Fruit fly (Drosophila melanogaster) whole organism, embryonic: ENCODE measurements around the gene CG17118.

ENCODE experiments used
- Adf1 ChIP-seq: fragments of 200-800 bp; sonication (Bioruptor generic); IDR thresholded peaks from 2 replicates; pipeline ENCODE4 v1.3.6; 2022; ENCODE audit warnings: missing biosample characterization, missing genetic modification characterization
- Aef1 ChIP-seq: fragments of 200-800 bp; sonication (Bioruptor generic); IDR thresholded peaks from 3 replicates; pipeline ENCODE4 v1.3.6; 2022; ENCODE audit warnings: missing biosample characterization, missing genetic modification characterization
- Bdp1 ChIP-seq: fragments of 200-800 bp; sonication (Bioruptor generic); optimal IDR thresholded peaks from 3 replicates; lab custom pipeline; 2016; ENCODE audit warnings: missing biosample characterization, missing genetic modification characterization
- CG10274 ChIP-seq: fragments of 200-800 bp; sonication (Bioruptor generic); optimal IDR thresholded peaks from 3 replicates; lab custom pipeline; 2017; ENCODE audit warnings: missing biosample characterization, mild to moderate bottlenecking, missing genetic modification characterization
- CG1529 ChIP-seq: fragments of 200-800 bp; sonication (Bioruptor generic); optimal IDR thresholded peaks from 3 replicates; lab custom pipeline; 2018; ENCODE audit warnings: missing biosample characterization, missing genetic modification characterization
- CG15514 ChIP-seq: fragments of 200-800 bp; sonication (Bioruptor generic); optimal IDR thresholded peaks from 3 replicates; lab custom pipeline; 2017; ENCODE audit warnings: missing biosample characterization, missing genetic modification characterization, mild to moderate bottlenecking, moderate library complexity, missing genetic modification reagents
- CG15696 ChIP-seq: fragments of 200-800 bp; sonication (Bioruptor generic); optimal IDR thresholded peaks from 2 replicates; lab custom pipeline; 2019; ENCODE audit warnings: missing biosample characterization, mild to moderate bottlenecking, missing genetic modification characterization, moderate library complexity
- CG16813 ChIP-seq: fragments of 200-800 bp; sonication (Bioruptor generic); IDR thresholded peaks from 3 replicates; pipeline ENCODE4 v1.3.6; 2022; ENCODE audit warnings: missing biosample characterization, missing genetic modification characterization; ENCODE audit not compliant: partially characterized antibody
- CG18476 ChIP-seq: fragments of 200-800 bp; sonication (Bioruptor generic); optimal IDR thresholded peaks from 2 replicates; lab custom pipeline; 2016; ENCODE audit warnings: missing biosample characterization, mild to moderate bottlenecking, missing genetic modification characterization
- CG2120 ChIP-seq: fragments of 200-800 bp; sonication (Bioruptor generic); optimal IDR thresholded peaks from 3 replicates; lab custom pipeline; 2016; ENCODE audit warnings: missing biosample characterization, missing genetic modification characterization
- CG30020 ChIP-seq: fragments of 200-800 bp; optimal IDR thresholded peaks from 2 replicates; lab custom pipeline; 2019; ENCODE audit warnings: missing biosample characterization, mild to moderate bottlenecking, missing genetic modification characterization, moderate library complexity
- CG4854 ChIP-seq: fragments of 200-800 bp; sonication (Bioruptor generic); optimal IDR thresholded peaks from 2 replicates; lab custom pipeline; 2016; ENCODE audit warnings: missing biosample characterization, missing genetic modification characterization, inconsistent platforms
- CG6272 ChIP-seq: fragments of 200-800 bp; sonication (Bioruptor generic); IDR thresholded peaks from 2 replicates; pipeline ENCODE4 v1.3.6; 2022; ENCODE audit warnings: missing biosample characterization, missing genetic modification characterization
- CG6813 ChIP-seq: fragments of 200-800 bp; sonication (Bioruptor generic); optimal IDR thresholded peaks from 2 replicates; lab custom pipeline; 2017; ENCODE audit warnings: missing biosample characterization, missing genetic modification characterization, mild to moderate bottlenecking, moderate library complexity, missing genetic modification reagents
- CG8281 ChIP-seq: fragments of 200-800 bp; sonication (Bioruptor generic); optimal IDR thresholded peaks from 2 replicates; lab custom pipeline; 2018; ENCODE audit warnings: missing biosample characterization, mild to moderate bottlenecking, missing genetic modification characterization, moderate library complexity
- CG9215 ChIP-seq: fragments of 200-800 bp; sonication (Bioruptor generic); IDR thresholded peaks from 2 replicates; pipeline ENCODE4 v1.3.6; 2022; ENCODE audit warnings: missing biosample characterization, missing genetic modification characterization
- CG9932 ChIP-seq: fragments of 200-800 bp; sonication (Bioruptor generic); IDR thresholded peaks from 2 replicates; pipeline ENCODE4 v1.3.6; 2022; ENCODE audit warnings: missing biosample characterization, missing genetic modification characterization
- CHES-1-like ChIP-seq: fragments of 200-800 bp; sonication (Bioruptor generic); optimal IDR thresholded peaks from 2 replicates; lab custom pipeline; 2016; ENCODE audit warnings: missing biosample characterization, missing genetic modification characterization
- Camta ChIP-seq: fragments of 200-800 bp; sonication (Bioruptor generic); optimal IDR thresholded peaks from 2 replicates; lab custom pipeline; 2016; ENCODE audit warnings: missing biosample characterization, missing genetic modification characterization
- CrebB ChIP-seq: fragments of 200-800 bp; sonication (Bioruptor generic); optimal IDR thresholded peaks from 3 replicates; lab custom pipeline; 2018; ENCODE audit warnings: missing biosample characterization, mild to moderate bottlenecking, missing genetic modification characterization
- Dp ChIP-seq: fragments of 200-800 bp; sonication (Bioruptor generic); optimal IDR thresholded peaks from 2 replicates; lab custom pipeline; 2018; ENCODE audit warnings: missing biosample characterization, mild to moderate bottlenecking, missing genetic modification characterization, moderate library complexity
- Drgx ChIP-seq: fragments of 200-800 bp; sonication (Bioruptor generic); IDR thresholded peaks from 2 replicates; pipeline ENCODE4 v1.3.6; 2022; ENCODE audit warnings: missing biosample characterization, missing genetic modification characterization
- ERR ChIP-seq: fragments of 200-800 bp; sonication (Bioruptor generic); optimal IDR thresholded peaks from 2 replicates; lab custom pipeline; 2016; ENCODE audit warnings: missing biosample characterization, missing genetic modification characterization
- Ets97D ChIP-seq: fragments of 200-800 bp; sonication (Bioruptor generic); optimal IDR thresholded peaks from 3 replicates; lab custom pipeline; 2016; ENCODE audit warnings: missing biosample characterization, missing genetic modification characterization
- HmgD ChIP-seq: fragments of 200-800 bp; sonication (Bioruptor generic); optimal IDR thresholded peaks from 3 replicates; lab custom pipeline; 2016; ENCODE audit warnings: missing biosample characterization, missing genetic modification characterization
- NC2β ChIP-seq: fragments of 200-800 bp; sonication (Bioruptor generic); optimal IDR thresholded peaks from 2 replicates; lab custom pipeline; 2016; ENCODE audit warnings: missing biosample characterization, missing genetic modification characterization
- Ptx1 ChIP-seq: fragments of 200-800 bp; sonication (Bioruptor generic); IDR thresholded peaks from 2 replicates; pipeline ENCODE4 v1.3.6; 2022; ENCODE audit warnings: missing biosample characterization, missing genetic modification characterization
- TFAM ChIP-seq: fragments of 200-800 bp; sonication (Bioruptor generic); optimal IDR thresholded peaks from 2 replicates; lab custom pipeline; 2017; ENCODE audit warnings: missing biosample characterization, missing genetic modification characterization, inconsistent platforms
- ab ChIP-seq: fragments of 200-800 bp; sonication (Bioruptor generic); optimal IDR thresholded peaks from 2 replicates; lab custom pipeline; 2016; ENCODE audit warnings: missing biosample characterization, missing genetic modification characterization
- bigmax ChIP-seq: fragments of 200-800 bp; sonication (Bioruptor generic); optimal IDR thresholded peaks from 2 replicates; lab custom pipeline; 2018; ENCODE audit warnings: missing biosample characterization, mild to moderate bottlenecking, missing genetic modification characterization
- br ChIP-seq: fragments of >200 bp; optimal IDR thresholded peaks from 2 replicates; lab custom pipeline; 2017
- cg ChIP-seq: fragments of 200-800 bp; sonication (Bioruptor generic); optimal IDR thresholded peaks from 3 replicates; lab custom pipeline; 2019; ENCODE audit warnings: missing biosample characterization, mild to moderate bottlenecking, missing genetic modification characterization, moderate library complexity
- chm ChIP-seq: fragments of 200-800 bp; sonication (Bioruptor generic); IDR thresholded peaks from 2 replicates; pipeline ENCODE4 v1.3.6; 2022; ENCODE audit warnings: missing biosample characterization, missing genetic modification characterization
- crc ChIP-seq: fragments of 200-800 bp; sonication (Bioruptor generic); optimal IDR thresholded peaks from 2 replicates; lab custom pipeline; 2016; ENCODE audit warnings: missing biosample characterization, missing genetic modification characterization
- dimm ChIP-seq: fragments of 200-800 bp; sonication (Bioruptor generic); IDR thresholded peaks from 2 replicates; pipeline ENCODE4 v1.3.6; 2022; ENCODE audit warnings: missing biosample characterization, missing genetic modification characterization
- disco-r ChIP-seq: fragments of 200-800 bp; sonication (Bioruptor generic); optimal IDR thresholded peaks from 2 replicates; lab custom pipeline; 2016; ENCODE audit warnings: missing biosample characterization, missing genetic modification characterization
- esg ChIP-seq: fragments of 200-800 bp; sonication (Bioruptor generic); conservative IDR thresholded peaks from 2 replicates; pipeline ENCODE4 v1.3.6; 2022; ENCODE audit warnings: missing biosample characterization, missing genetic modification characterization
- fu2 ChIP-seq: fragments of 200-800 bp; sonication (Bioruptor generic); optimal IDR thresholded peaks from 2 replicates; lab custom pipeline; 2016; ENCODE audit warnings: missing biosample characterization, missing genetic modification characterization
- grn ChIP-seq: fragments of 200-800 bp; sonication (Bioruptor generic); optimal IDR thresholded peaks from 3 replicates; lab custom pipeline; 2017; ENCODE audit warnings: missing biosample characterization, missing genetic modification characterization
- gsb-n ChIP-seq: fragments of 200-800 bp; sonication (Bioruptor generic); optimal IDR thresholded peaks from 3 replicates; lab custom pipeline; 2018; ENCODE audit warnings: missing biosample characterization, mild to moderate bottlenecking, missing genetic modification characterization
- hth ChIP-seq: fragments of >200 bp; optimal IDR thresholded peaks from 2 replicates; lab custom pipeline; 2017; ENCODE audit warnings: inconsistent platforms
- jigr1 ChIP-seq: fragments of 200-800 bp; sonication (Bioruptor generic); IDR thresholded peaks from 3 replicates; pipeline ENCODE4 v1.3.6; 2022; ENCODE audit warnings: missing biosample characterization, missing genetic modification characterization
- kay ChIP-seq: fragments of 200-800 bp; sonication (Bioruptor generic); optimal IDR thresholded peaks from 2 replicates; lab custom pipeline; 2016; ENCODE audit warnings: missing biosample characterization, missing genetic modification characterization
- pan ChIP-seq, 4 experiments: fragments of >200 bp in 3 of 4; fragments of 200-800 bp in 1 of 4; sonication (Bioruptor generic) in 1 of 4; optimal IDR thresholded peaks in 3 of 4; IDR thresholded peaks in 1 of 4; 2 replicates each; pipeline versions ENCODE4 v1.3.6 to Lab custom; 2017 to 2022; ENCODE audit warnings: missing biosample characterization in 2 of 4, missing genetic modification characterization in 2 of 4, mixed read lengths in 1 of 4
- peb ChIP-seq: fragments of 200-800 bp; sonication (Bioruptor generic); IDR thresholded peaks from 2 replicates; pipeline ENCODE4 v1.3.6; 2022; ENCODE audit warnings: missing biosample characterization, missing genetic modification characterization
- rib ChIP-seq: fragments of 200-800 bp; sonication (Bioruptor generic); IDR thresholded peaks from 2 replicates; pipeline ENCODE4 v1.3.6; 2022; ENCODE audit warnings: missing biosample characterization, missing genetic modification characterization
- so ChIP-seq: fragments of 200-800 bp; sonication (Bioruptor generic); IDR thresholded peaks from 3 replicates; pipeline ENCODE4 v1.3.6; 2022; ENCODE audit warnings: missing biosample characterization, missing genetic modification characterization
- tll ChIP-seq, 2 experiments: fragments of 200-800 bp in 1 of 2; fragments of >200 bp in 1 of 2; sonication (Bioruptor generic) in 1 of 2; optimal IDR thresholded peaks; 2 replicates each; lab custom pipeline; 2017 to 2019; ENCODE audit warnings: missing biosample characterization in 2 of 2, missing genetic modification characterization in 2 of 2, mild to moderate bottlenecking in 1 of 2, moderate library complexity in 1 of 2
- trh ChIP-seq: fragments of 200-800 bp; sonication (Bioruptor generic); optimal IDR thresholded peaks from 2 replicates; lab custom pipeline; 2016; ENCODE audit warnings: missing biosample characterization, missing genetic modification characterization
- unc-4 ChIP-seq: fragments of 200-800 bp; sonication (Bioruptor generic); IDR thresholded peaks from 2 replicates; pipeline ENCODE4 v1.3.6; 2022; ENCODE audit warnings: missing biosample characterization, missing genetic modification characterization; ENCODE audit not compliant: partially characterized antibody
- unpg ChIP-seq: fragments of 200-800 bp; sonication (Bioruptor generic); optimal IDR thresholded peaks from 3 replicates; lab custom pipeline; 2018; ENCODE audit warnings: missing biosample characterization, mild to moderate bottlenecking, missing genetic modification characterization, moderate library complexity
- vfl ChIP-seq: fragments of 200-800 bp; sonication (Bioruptor generic); optimal IDR thresholded peaks from 2 replicates; lab custom pipeline; 2016; ENCODE audit warnings: missing biosample characterization, missing genetic modification characterization

CG17118 gene

dm6 chr2L:10756049-10756448, 26.0 kb downstream of the CG17118 start, which contains the start of gene CG17124 (continued):
- TF ChIP-seq CG15696 (tag; lab: Kevin White, UChicago), result no peak
- TF ChIP-seq CG18476 (GFP tag; lab: Kevin White, UChicago), result no peak
- no peak for TF ChIP-seq crc (GFP tag; lab: Kevin White, UChicago)
- TF ChIP-seq br (lab: Kevin White, UChicago), result no peak
- peak; percentile 30 for TF ChIP-seq CrebB (tag; lab: Kevin White, UChicago)
- TF ChIP-seq unpg, result peak; percentile 29
- no peak for TF ChIP-seq gsb-n
- no peak for TF ChIP-seq Dp (GFP tag; lab: Kevin White, UChicago)
- TF ChIP-seq Bdp1 (GFP tag; lab: Kevin White, UChicago), result no peak
- peak; percentile 40; the same call in 1 of the 2 replicates for TF ChIP-seq unc-4 (GFP tag; lab: Robert Waterston, UW)
- no peak for TF ChIP-seq jigr1 (GFP tag; lab: Robert Waterston, UW)
- no peak for TF ChIP-seq hth
- TF ChIP-seq fu2, result no peak
- TF ChIP-seq CG1529 (GFP tag; lab: Kevin White, UChicago), result peak; percentile 7
- peak; percentile 70; the same call in 1 of the 2 replicates for TF ChIP-seq chm
- TF ChIP-seq tll (GFP tag; optimal IDR thresholded peaks at IDR 0.05; lab: Kevin White, UChicago), result no peak
- no peak for TF ChIP-seq CG8281 (tag; lab: Kevin White, UChicago)
- TF ChIP-seq TFAM (GFP tag; lab: Kevin White, UChicago), result no peak
- no peak for TF ChIP-seq ab (GFP tag; lab: Kevin White, UChicago)
- TF ChIP-seq vfl (GFP tag; lab: Kevin White, UChicago), result no peak
- no peak; the same call in 1 of the 2 replicates for TF ChIP-seq Drgx
- TF ChIP-seq so (GFP tag; lab: Robert Waterston, UW), result no peak
- TF ChIP-seq CG30020 (tag; lab: Kevin White, UChicago), result no peak
- no peak for TF ChIP-seq peb
- TF ChIP-seq rib, result peak; percentile 55; the same call in 1 of the 2 replicates
- TF ChIP-seq CG2120 (GFP tag; lab: Kevin White, UChicago), result peak; percentile 4
- no peak for TF ChIP-seq Camta
- TF ChIP-seq grn, result no peak
- TF ChIP-seq CG9215 (GFP tag; lab: Robert Waterston, UW), result no peak
- TF ChIP-seq NC2β, result no peak
- TF ChIP-seq CG15514 (GFP tag; lab: Kevin White, UChicago), result peak; percentile 43
- TF ChIP-seq trh (GFP tag; lab: Kevin White, UChicago), result no peak
- no peak for TF ChIP-seq CG16813 (GFP tag; lab: Robert Waterston, UW)
- TF ChIP-seq CG10274 (GFP tag; lab: Kevin White, UChicago), result no peak
- no peak for TF ChIP-seq esg (GFP tag; lab: Robert Waterston, UW)
- TF ChIP-seq Ptx1 (GFP tag; lab: Robert Waterston, UW), result no peak
- no peak for TF ChIP-seq CG6272 (GFP tag; lab: Robert Waterston, UW)
- no peak for TF ChIP-seq pan (optimal IDR thresholded peaks at IDR 0.05; lab: Kevin White, UChicago)
- TF ChIP-seq pan (GFP tag; optimal IDR thresholded peaks at IDR 0.05 in 1 of 2, IDR thresholded peaks at IDR 0.05 in 1 of 2), result peak in 1 of 2 experiments; percentile 48
- TF ChIP-seq HmgD (GFP tag; lab: Kevin White, UChicago), result no peak
- peak; percentile 68 for TF ChIP-seq Adf1 (GFP tag; lab: Robert Waterston, UW)
- TF ChIP-seq cg (GFP tag; lab: Kevin White, UChicago), result peak; percentile 46
- TF ChIP-seq kay (GFP tag; lab: Kevin White, UChicago), result no peak
- TF ChIP-seq CG6813 (GFP tag; lab: Kevin White, UChicago), result peak; percentile 5
- no peak for TF ChIP-seq disco-r (GFP tag; lab: Kevin White, UChicago)
- peak; percentile 12 for TF ChIP-seq ERR (GFP tag; lab: Kevin White, UChicago)
- no peak for TF ChIP-seq CG9932 (GFP tag; lab: Robert Waterston, UW)
- no peak for TF ChIP-seq Aef1 (GFP tag; lab: Robert Waterston, UW)
- no peak for TF ChIP-seq dimm (GFP tag; lab: Robert Waterston, UW)
- no peak for TF ChIP-seq Ets97D (GFP tag; lab: Kevin White, UChicago)
- TF ChIP-seq CG4854 (GFP tag; lab: Kevin White, UChicago), result no peak
- TF ChIP-seq CHES-1-like (GFP tag; lab: Kevin White, UChicago), result no peak
- TF ChIP-seq bigmax (GFP tag; lab: Kevin White, UChicago), result peak; percentile 10
